Fruit fly (Drosophila melanogaster) whole organism, prepupa: Measurements from ENCODE around the gene CG43755.

Experiments used
- Blimp-1 ChIP-seq: fragments of 200-800 bp; sonication (Bioruptor generic); optimal IDR thresholded peaks from 3 replicates; lab custom pipeline; 2017; ENCODE audit warnings: missing biosample characterization, missing genetic modification characterization, mild to moderate bottlenecking, moderate library complexity, missing genetic modification reagents
- CG10631 ChIP-seq: fragments of 200-800 bp; sonication (Bioruptor generic); optimal IDR thresholded peaks from 2 replicates; lab custom pipeline; 2016; ENCODE audit warnings: missing biosample characterization, missing genetic modification characterization
- CG10669 ChIP-seq: fragments of 200-800 bp; sonication (Bioruptor generic); optimal IDR thresholded peaks from 3 replicates; lab custom pipeline; 2018; ENCODE audit warnings: missing biosample characterization, mild to moderate bottlenecking, missing genetic modification characterization, moderate library complexity
- CG11294 ChIP-seq: fragments of 200-800 bp; sonication (Bioruptor generic); IDR thresholded peaks from 2 replicates; pipeline ENCODE4 v1.3.6; 2022; ENCODE audit warnings: missing biosample characterization, missing genetic modification characterization
- CG11902 ChIP-seq: fragments of 200-800 bp; sonication (Bioruptor generic); optimal IDR thresholded peaks from 3 replicates; lab custom pipeline; 2016; ENCODE audit warnings: missing biosample characterization, missing genetic modification characterization
- CG1621 ChIP-seq: fragments of 200-800 bp; sonication (Bioruptor generic); optimal IDR thresholded peaks from 3 replicates; lab custom pipeline; 2018; ENCODE audit warnings: missing biosample characterization, mild to moderate bottlenecking, missing genetic modification characterization
- CG16779 ChIP-seq: fragments of 200-800 bp; sonication (Bioruptor generic); optimal IDR thresholded peaks from 3 replicates; lab custom pipeline; 2017; ENCODE audit warnings: missing biosample characterization, mild to moderate bottlenecking, missing genetic modification characterization
- CG3032 ChIP-seq: fragments of 200-800 bp; optimal IDR thresholded peaks from 2 replicates; lab custom pipeline; 2019; ENCODE audit warnings: missing biosample characterization, mild to moderate bottlenecking, missing genetic modification characterization, moderate library complexity
- CG31627 ChIP-seq: fragments of 200-800 bp; sonication (Bioruptor generic); optimal IDR thresholded peaks from 3 replicates; lab custom pipeline; 2016; ENCODE audit warnings: missing biosample characterization, missing genetic modification characterization
- CG34406 ChIP-seq: fragments of 200-800 bp; sonication (Bioruptor generic); optimal IDR thresholded peaks from 3 replicates; lab custom pipeline; 2016; ENCODE audit warnings: missing biosample characterization, missing genetic modification characterization
- CG3919 ChIP-seq: fragments of 200-800 bp; sonication (Bioruptor generic); optimal IDR thresholded peaks from 3 replicates; lab custom pipeline; 2016; ENCODE audit warnings: missing biosample characterization, missing genetic modification characterization
- CG4318 ChIP-seq: fragments of 200-800 bp; sonication (Bioruptor generic); optimal IDR thresholded peaks from 3 replicates; lab custom pipeline; 2017; ENCODE audit warnings: missing biosample characterization, mild to moderate bottlenecking, missing genetic modification characterization
- CG6163 ChIP-seq: fragments of 200-800 bp; sonication (Bioruptor generic); IDR thresholded peaks from 3 replicates; pipeline ENCODE4 v1.3.6; 2022; ENCODE audit warnings: missing biosample characterization, missing genetic modification characterization
- CG6276 ChIP-seq: fragments of 200-800 bp; sonication (Bioruptor generic); optimal IDR thresholded peaks from 2 replicates; lab custom pipeline; 2017; ENCODE audit warnings: missing biosample characterization, mild to moderate bottlenecking, missing genetic modification characterization
- CG6792 ChIP-seq: fragments of 200-800 bp; sonication (Bioruptor generic); optimal IDR thresholded peaks from 3 replicates; lab custom pipeline; 2016; ENCODE audit warnings: missing biosample characterization, missing genetic modification characterization
- CG6808 ChIP-seq: fragments of 200-800 bp; sonication (Bioruptor generic); optimal IDR thresholded peaks from 3 replicates; lab custom pipeline; 2017; ENCODE audit warnings: missing biosample characterization, missing genetic modification characterization, mild to moderate bottlenecking, moderate library complexity, missing genetic modification reagents
- CG6854 ChIP-seq: fragments of 200-800 bp; sonication (Bioruptor generic); optimal IDR thresholded peaks from 2 replicates; lab custom pipeline; 2017; ENCODE audit warnings: missing biosample characterization, mild to moderate bottlenecking, missing genetic modification characterization
- CG7368 ChIP-seq: fragments of 200-800 bp; sonication (Bioruptor generic); optimal IDR thresholded peaks from 3 replicates; lab custom pipeline; 2016; ENCODE audit warnings: missing biosample characterization, missing genetic modification characterization
- CG8319 ChIP-seq: fragments of 200-800 bp; sonication (Bioruptor generic); optimal IDR thresholded peaks from 3 replicates; lab custom pipeline; 2016; ENCODE audit warnings: missing biosample characterization, missing genetic modification characterization
- CG9139 ChIP-seq: fragments of 200-800 bp; sonication (Bioruptor generic); optimal IDR thresholded peaks from 3 replicates; lab custom pipeline; 2017; ENCODE audit warnings: missing biosample characterization, mild to moderate bottlenecking, missing genetic modification characterization
- Eip75B ChIP-seq: fragments of 200-800 bp; sonication (Bioruptor generic); optimal IDR thresholded peaks from 3 replicates; lab custom pipeline; 2016; ENCODE audit warnings: missing biosample characterization, missing genetic modification characterization
- Eip78C ChIP-seq: fragments of 200-800 bp; sonication (Bioruptor generic); peaks from one replicate; lab custom pipeline; 2016; ENCODE audit warnings: missing biosample characterization, missing genetic modification characterization
- Ets21C ChIP-seq: fragments of 200-800 bp; sonication (Bioruptor generic); optimal IDR thresholded peaks from 3 replicates; lab custom pipeline; 2016; ENCODE audit warnings: missing biosample characterization, missing genetic modification characterization
- Ets96B ChIP-seq: fragments of 200-800 bp; optimal IDR thresholded peaks from 2 replicates; lab custom pipeline; 2019; ENCODE audit warnings: missing biosample characterization, mild to moderate bottlenecking, missing genetic modification characterization, moderate library complexity
- Hr38 ChIP-seq: sonication (Bioruptor generic); optimal IDR thresholded peaks from 2 replicates; lab custom pipeline; 2016; ENCODE audit warnings: missing biosample characterization, missing genetic modification characterization
- Hr39 ChIP-seq: fragments of 200-800 bp; sonication (Bioruptor generic); optimal IDR thresholded peaks from 2 replicates; lab custom pipeline; 2016; ENCODE audit warnings: missing biosample characterization, missing genetic modification characterization
- Hr4 ChIP-seq: fragments of 200-800 bp; sonication (Bioruptor generic); optimal IDR thresholded peaks from 3 replicates; lab custom pipeline; 2016; ENCODE audit warnings: missing biosample characterization, missing genetic modification characterization
- Lpt ChIP-seq: fragments of 200-800 bp; sonication (Bioruptor generic); optimal IDR thresholded peaks from 3 replicates; lab custom pipeline; 2016; ENCODE audit warnings: missing biosample characterization, missing genetic modification characterization
- Met ChIP-seq: fragments of 200-800 bp; sonication (Bioruptor generic); optimal IDR thresholded peaks from 3 replicates; lab custom pipeline; 2016; ENCODE audit warnings: missing biosample characterization, missing genetic modification characterization
- OdsH ChIP-seq: fragments of 200-800 bp; sonication (Bioruptor generic); optimal IDR thresholded peaks from 3 replicates; lab custom pipeline; 2016; ENCODE audit warnings: missing biosample characterization, missing genetic modification characterization
- Sox102F ChIP-seq: fragments of 200-800 bp; sonication (Bioruptor generic); optimal IDR thresholded peaks from 2 replicates; lab custom pipeline; 2016; ENCODE audit warnings: missing biosample characterization, mild to moderate bottlenecking, missing genetic modification characterization
- Sox14 ChIP-seq: fragments of 200-800 bp; sonication (Bioruptor generic); optimal IDR thresholded peaks from 3 replicates; lab custom pipeline; 2016; ENCODE audit warnings: missing biosample characterization, missing genetic modification characterization
- achi ChIP-seq: fragments of 200-800 bp; sonication (Bioruptor generic); optimal IDR thresholded peaks from 3 replicates; lab custom pipeline; 2016; ENCODE audit warnings: missing biosample characterization, missing genetic modification characterization
- acj6 ChIP-seq: fragments of 200-800 bp; sonication (Bioruptor generic); optimal IDR thresholded peaks from 3 replicates; lab custom pipeline; 2016; ENCODE audit warnings: missing biosample characterization, missing genetic modification characterization
- cyc ChIP-seq: fragments of 200-800 bp; sonication (Bioruptor generic); optimal IDR thresholded peaks from 3 replicates; lab custom pipeline; 2016; ENCODE audit warnings: missing biosample characterization, missing genetic modification characterization
- dac ChIP-seq: fragments of 200-800 bp; sonication (Bioruptor generic); optimal IDR thresholded peaks from 2 replicates; lab custom pipeline; 2017; ENCODE audit warnings: missing biosample characterization, mild to moderate bottlenecking, missing genetic modification characterization
- dsx ChIP-seq: fragments of 200-800 bp; optimal IDR thresholded peaks from 3 replicates; lab custom pipeline; 2019; ENCODE audit warnings: missing biosample characterization, mild to moderate bottlenecking, missing genetic modification characterization, moderate library complexity; ENCODE audit not compliant: poor library complexity, severe bottlenecking
- esn ChIP-seq: fragments of 200-800 bp; sonication (Bioruptor generic); optimal IDR thresholded peaks from 2 replicates; lab custom pipeline; 2016; ENCODE audit warnings: missing biosample characterization, mild to moderate bottlenecking, missing genetic modification characterization, moderate library complexity
- fd59A ChIP-seq: fragments of 200-800 bp; sonication (Bioruptor generic); optimal IDR thresholded peaks from 2 replicates; lab custom pipeline; 2017; ENCODE audit warnings: missing biosample characterization, mild to moderate bottlenecking, missing genetic modification characterization, missing genetic modification reagents
- fd85E ChIP-seq: fragments of 200-800 bp; sonication (Bioruptor generic); optimal IDR thresholded peaks from 3 replicates; lab custom pipeline; 2016; ENCODE audit warnings: missing biosample characterization, missing genetic modification characterization
- lz ChIP-seq: fragments of 200-800 bp; sonication (Bioruptor generic); optimal IDR thresholded peaks from 3 replicates; lab custom pipeline; 2016; ENCODE audit warnings: missing biosample characterization, missing genetic modification characterization
- pdm3 ChIP-seq: fragments of 200-800 bp; sonication (Bioruptor generic); optimal IDR thresholded peaks from 3 replicates; lab custom pipeline; 2016; ENCODE audit warnings: missing biosample characterization, missing genetic modification characterization
- salr ChIP-seq, 2 experiments: fragments of 200-800 bp; sonication (Bioruptor generic); optimal IDR thresholded peaks; 3 replicates each; lab custom pipeline; 2016 to 2018; ENCODE audit warnings: missing biosample characterization in 2 of 2, missing genetic modification characterization in 2 of 2, mild to moderate bottlenecking in 1 of 2
- spab ChIP-seq: fragments of 200-800 bp; sonication (Bioruptor generic); optimal IDR thresholded peaks from 2 replicates; lab custom pipeline; 2017; ENCODE audit warnings: missing biosample characterization, mild to moderate bottlenecking, missing genetic modification characterization, missing genetic modification reagents
- ss ChIP-seq, 2 experiments: fragments of 200-800 bp; sonication (Bioruptor generic); optimal IDR thresholded peaks; 2 replicates in 1 of 2; 3 replicates in 1 of 2; lab custom pipeline; 2017 to 2018; ENCODE audit warnings: mild to moderate bottlenecking in 2 of 2, missing biosample characterization in 2 of 2, missing genetic modification characterization in 2 of 2, moderate library complexity in 1 of 2
- topi ChIP-seq: fragments of 200-800 bp; sonication (Bioruptor generic); optimal IDR thresholded peaks from 3 replicates; lab custom pipeline; 2016; ENCODE audit warnings: missing biosample characterization, missing genetic modification characterization
- vri ChIP-seq: fragments of 200-800 bp; sonication (Bioruptor generic); optimal IDR thresholded peaks from 3 replicates; lab custom pipeline; 2016; ENCODE audit warnings: missing biosample characterization, mild to moderate bottlenecking, missing genetic modification characterization

Gene CG43755

DNA sequence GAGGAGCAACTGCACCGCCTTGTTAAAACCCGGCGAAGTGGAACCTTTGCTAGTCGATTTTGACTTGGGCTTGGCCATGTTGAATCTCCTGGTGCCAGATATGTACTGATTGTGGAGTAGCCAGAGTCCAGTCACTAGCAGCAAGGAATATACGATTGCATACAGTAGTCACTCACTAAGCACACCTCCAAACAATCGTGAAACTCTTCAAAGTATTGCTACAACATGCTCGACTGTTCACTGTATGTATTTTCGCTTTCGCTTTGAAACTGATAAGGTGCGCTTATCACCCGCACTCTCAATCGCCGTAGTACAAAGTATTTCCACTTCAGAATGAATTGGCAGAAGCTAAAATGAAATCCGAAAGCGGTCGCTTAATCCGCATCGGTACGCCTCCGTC is 43.1 kb downstream of the CG43755 start (continued):
- peak; percentile 84 for TF ChIP-seq Hr39 (GFP tag; lab: Kevin White, UChicago)
- TF ChIP-seq CG9139 (GFP tag; lab: Kevin White, UChicago) = peak; percentile 58
- peak; percentile 80 for TF ChIP-seq pdm3 (GFP tag; lab: Kevin White, UChicago)
- TF ChIP-seq Ets96B (tag; lab: Kevin White, UChicago) = peak; percentile 41
- peak; percentile 90 for TF ChIP-seq vri (GFP tag; lab: Kevin White, UChicago)
- no peak for TF ChIP-seq Blimp-1 (GFP tag; lab: Kevin White, UChicago)
- TF ChIP-seq Sox14 = peak; percentile 87
- no peak for TF ChIP-seq dac (GFP tag; lab: Kevin White, UChicago)
- TF ChIP-seq CG3032 = peak; percentile 40
- TF ChIP-seq dsx (GFP tag; lab: Kevin White, UChicago) = peak; percentile 88
- TF ChIP-seq CG4318 = no peak
- TF ChIP-seq CG7368 (GFP tag; lab: Kevin White, UChicago) = peak; percentile 78
- TF ChIP-seq CG16779 (tag; lab: Kevin White, UChicago) = peak; percentile 86
- TF ChIP-seq Sox102F (GFP tag; lab: Kevin White, UChicago) = peak; percentile 85
- TF ChIP-seq Ets21C = peak; percentile 66
- TF ChIP-seq CG10669 (GFP tag; lab: Kevin White, UChicago) = peak; percentile 67
- TF ChIP-seq salr (GFP tag; optimal IDR thresholded peaks at IDR 0.05; lab: Kevin White, UChicago) = peak in 1 of 2 experiments; percentile 48
- TF ChIP-seq CG10631 (GFP tag; lab: Kevin White, UChicago) = peak; percentile 52
- peak; percentile 46 for TF ChIP-seq CG11902 (GFP tag; lab: Kevin White, UChicago)
- TF ChIP-seq Hr4 (GFP tag; lab: Kevin White, UChicago) = peak; percentile 75
- TF ChIP-seq Met (GFP tag; lab: Kevin White, UChicago) = peak; percentile 84
- TF ChIP-seq achi (GFP tag; lab: Kevin White, UChicago) = peak; percentile 55
- peak; percentile 83 for TF ChIP-seq cyc
- TF ChIP-seq CG3919 (GFP tag; lab: Kevin White, UChicago) = peak; percentile 86
- peak; percentile 70 for TF ChIP-seq OdsH (GFP tag; lab: Kevin White, UChicago)
- TF ChIP-seq Eip78C (GFP tag; lab: Kevin White, UChicago) = peak; percentile 91
- peak; percentile 62 for TF ChIP-seq CG34406
- TF ChIP-seq ss (GFP tag; optimal IDR thresholded peaks at IDR 0.05; lab: Kevin White, UChicago) = peak; percentile 64 to 82
- peak; percentile 46 for TF ChIP-seq spab (GFP tag; lab: Kevin White, UChicago)
- no peak for TF ChIP-seq Hr38 (GFP tag; lab: Kevin White, UChicago)
- peak; percentile 73 for TF ChIP-seq CG6163 (GFP tag; lab: Robert Waterston, UW)
- peak; percentile 44 for TF ChIP-seq CG8319

- TF ChIP-seq Sox14 = peak; percentile 64
- TF ChIP-seq vri (GFP tag; lab: Kevin White, UChicago) = no peak
- peak; percentile 56 for TF ChIP-seq Eip75B (GFP tag; lab: Kevin White, UChicago)
- no peak for TF ChIP-seq CG6808
- no peak for TF ChIP-seq CG4318
- TF ChIP-seq Eip78C (GFP tag; lab: Kevin White, UChicago) = peak; percentile 78
- TF ChIP-seq CG34406 = peak; percentile 35
- TF ChIP-seq CG1621 (tag; lab: Kevin White, UChicago) = peak; percentile 28
- TF ChIP-seq lz (GFP tag; lab: Kevin White, UChicago) = peak; percentile 48
- TF ChIP-seq Hr38 (GFP tag; lab: Kevin White, UChicago) = no peak
- TF ChIP-seq CG3919 (GFP tag; lab: Kevin White, UChicago) = peak; percentile 59
- peak in 1 of 2 experiments; percentile 17 for TF ChIP-seq salr (GFP tag; optimal IDR thresholded peaks at IDR 0.05; lab: Kevin White, UChicago)
- no peak for TF ChIP-seq dac (GFP tag; lab: Kevin White, UChicago)
- peak; percentile 47 for TF ChIP-seq achi (GFP tag; lab: Kevin White, UChicago)
- TF ChIP-seq esn (GFP tag; lab: Kevin White, UChicago) = peak; percentile 61
- no peak for TF ChIP-seq Lpt
- TF ChIP-seq CG11294 (GFP tag; lab: Robert Waterston, UW) = no peak
- TF ChIP-seq OdsH (GFP tag; lab: Kevin White, UChicago) = peak; percentile 42
- TF ChIP-seq fd59A (GFP tag; lab: Kevin White, UChicago) = no peak
- peak; percentile 66; the same call in 2 of the 3 replicates for TF ChIP-seq CG6163 (GFP tag; lab: Robert Waterston, UW)
- TF ChIP-seq CG6854 (GFP tag; lab: Kevin White, UChicago) = peak; percentile 60
- TF ChIP-seq fd85E (GFP tag; lab: Kevin White, UChicago) = no peak
- TF ChIP-seq CG6792 (GFP tag; lab: Kevin White, UChicago) = no peak
- peak; percentile 52 for TF ChIP-seq CG31627 (GFP tag; lab: Kevin White, UChicago)
- peak; percentile 8 for TF ChIP-seq CG10669 (GFP tag; lab: Kevin White, UChicago)
- TF ChIP-seq ss (GFP tag; optimal IDR thresholded peaks at IDR 0.05; lab: Kevin White, UChicago) = no peak
- no peak for TF ChIP-seq CG16779 (tag; lab: Kevin White, UChicago)
- peak; percentile 53 for TF ChIP-seq acj6 (GFP tag; lab: Kevin White, UChicago)
- peak; percentile 47 for TF ChIP-seq pdm3 (GFP tag; lab: Kevin White, UChicago)
- TF ChIP-seq topi (GFP tag; lab: Kevin White, UChicago) = peak; percentile 45
- TF ChIP-seq CG7368 (GFP tag; lab: Kevin White, UChicago) = no peak
- TF ChIP-seq CG6276 (GFP tag; lab: Kevin White, UChicago) = no peak
- TF ChIP-seq dsx (GFP tag; lab: Kevin White, UChicago) = peak; percentile 43
These were observed 44.0 kb downstream of the CG43755 start for dm6 chr2L:285596-286023.
